Fruit fly (Drosophila melanogaster) whole organism, embryonic: ENCODE measurements around the gene CG31495.

ENCODE experiments used
- Aef1 ChIP-seq: fragments of 200-800 bp; sonication (Bioruptor generic); IDR thresholded peaks from 3 replicates; pipeline ENCODE4 v1.3.6; 2022; ENCODE audit warnings: missing biosample characterization, missing genetic modification characterization
- Awh ChIP-seq: fragments of 200-800 bp; sonication (Bioruptor generic); IDR thresholded peaks from 2 replicates; pipeline ENCODE4, ENCODE4 v1.3.6; 2022; ENCODE audit warnings: missing biosample characterization, missing genetic modification characterization
- CG12104 ChIP-seq: fragments of 200-800 bp; sonication (Bioruptor generic); optimal IDR thresholded peaks from 3 replicates; lab custom pipeline; 2016; ENCODE audit warnings: missing biosample characterization, missing genetic modification characterization
- CG1233 ChIP-seq: fragments of 200-800 bp; sonication (Bioruptor generic); optimal IDR thresholded peaks from 4 replicates; lab custom pipeline; 2018; ENCODE audit warnings: missing biosample characterization, mild to moderate bottlenecking, missing genetic modification characterization
- CG13296 ChIP-seq: fragments of 200-800 bp; sonication (Bioruptor generic); optimal IDR thresholded peaks from 3 replicates; lab custom pipeline; 2018; ENCODE audit warnings: missing biosample characterization, mild to moderate bottlenecking, missing genetic modification characterization
- CG14441 ChIP-seq: fragments of 200-800 bp; sonication (Bioruptor generic); IDR thresholded peaks from 2 replicates; pipeline ENCODE4 v1.3.6; 2022; ENCODE audit warnings: missing biosample characterization, missing genetic modification characterization
- CG14965 ChIP-seq: fragments of 200-800 bp; sonication (Bioruptor generic); optimal IDR thresholded peaks from 2 replicates; lab custom pipeline; 2016; ENCODE audit warnings: missing biosample characterization, missing genetic modification characterization, borderline replicate concordance
- CG15073 ChIP-seq: fragments of 200-800 bp; sonication (Bioruptor generic); optimal IDR thresholded peaks from 2 replicates; lab custom pipeline; 2016; ENCODE audit warnings: missing biosample characterization, missing genetic modification characterization
- CG16863 ChIP-seq: fragments of 200-800 bp; sonication (Bioruptor generic); optimal IDR thresholded peaks from 3 replicates; lab custom pipeline; 2016; ENCODE audit warnings: missing biosample characterization, missing genetic modification characterization
- CG17328 ChIP-seq: fragments of 200-800 bp; sonication (Bioruptor generic); IDR thresholded peaks from 2 replicates; pipeline ENCODE4 v1.3.6; 2022; ENCODE audit warnings: missing biosample characterization, missing genetic modification characterization
- CG2116 ChIP-seq: fragments of 200-800 bp; sonication (Bioruptor generic); optimal IDR thresholded peaks from 3 replicates; lab custom pipeline; 2018; ENCODE audit warnings: missing biosample characterization, mild to moderate bottlenecking, missing genetic modification characterization
- CG30403 ChIP-seq: fragments of 200-800 bp; sonication (Bioruptor generic); optimal IDR thresholded peaks from 3 replicates; lab custom pipeline; 2016; ENCODE audit warnings: missing biosample characterization, missing genetic modification characterization
- CG32532 ChIP-seq: fragments of 200-800 bp; sonication (Bioruptor generic); IDR thresholded peaks from 2 replicates; pipeline ENCODE4 v1.3.6; 2022; ENCODE audit warnings: missing biosample characterization, missing genetic modification characterization
- CG33213 ChIP-seq: fragments of 200-800 bp; sonication (Bioruptor generic); optimal IDR thresholded peaks from 3 replicates; lab custom pipeline; 2016; ENCODE audit warnings: missing biosample characterization, missing genetic modification characterization
- CG6765 ChIP-seq: fragments of 200-800 bp; sonication (Bioruptor generic); optimal IDR thresholded peaks from 3 replicates; lab custom pipeline; 2017; ENCODE audit warnings: missing biosample characterization, mild to moderate bottlenecking, missing genetic modification characterization
- CG6791 ChIP-seq: fragments of 200-800 bp; sonication (Bioruptor generic); IDR thresholded peaks from 3 replicates; pipeline ENCODE4 v1.3.6; 2022; ENCODE audit warnings: missing biosample characterization, missing genetic modification characterization; ENCODE audit not compliant: partially characterized antibody
- CG7963 ChIP-seq: fragments of 200-800 bp; sonication (Bioruptor generic); IDR thresholded peaks from 3 replicates; pipeline ENCODE4 v1.3.6; 2022; ENCODE audit warnings: missing biosample characterization, missing genetic modification characterization; ENCODE audit not compliant: partially characterized antibody
- CG9609 ChIP-seq: fragments of 200-800 bp; sonication (Bioruptor generic); optimal IDR thresholded peaks from 3 replicates; lab custom pipeline; 2016; ENCODE audit warnings: missing biosample characterization, missing genetic modification characterization
- Drgx ChIP-seq: fragments of 200-800 bp; sonication (Bioruptor generic); IDR thresholded peaks from 2 replicates; pipeline ENCODE4 v1.3.6; 2022; ENCODE audit warnings: missing biosample characterization, missing genetic modification characterization
- Elba2 ChIP-seq: fragments of 200-800 bp; sonication (Bioruptor generic); optimal IDR thresholded peaks from 3 replicates; lab custom pipeline; 2016; ENCODE audit warnings: missing biosample characterization, missing genetic modification characterization
- Fer1 ChIP-seq: fragments of 200-800 bp; sonication (Bioruptor generic); optimal IDR thresholded peaks from 2 replicates; lab custom pipeline; 2017; ENCODE audit warnings: missing biosample characterization, mild to moderate bottlenecking, missing genetic modification characterization
- Gug ChIP-seq: fragments of 200-800 bp; sonication (Bioruptor generic); IDR thresholded peaks from 4 replicates; pipeline ENCODE4 v1.3.6; 2022; ENCODE audit warnings: missing biosample characterization, missing genetic modification characterization
- Lpt ChIP-seq: fragments of >200 bp; optimal IDR thresholded peaks from 2 replicates; lab custom pipeline; 2018; ENCODE audit warnings: missing biosample characterization, missing genetic modification characterization
- Mad ChIP-seq: fragments of 200-800 bp; sonication (Bioruptor generic); optimal IDR thresholded peaks from 2 replicates; lab custom pipeline; 2016; ENCODE audit warnings: missing biosample characterization, missing genetic modification characterization
- Myb ChIP-seq: fragments of 200-800 bp; sonication (Bioruptor generic); optimal IDR thresholded peaks from 2 replicates; lab custom pipeline; 2016; ENCODE audit warnings: missing biosample characterization, missing genetic modification characterization
- NC2α ChIP-seq: fragments of 200-800 bp; sonication (Bioruptor generic); optimal IDR thresholded peaks from 2 replicates; lab custom pipeline; 2016; ENCODE audit warnings: missing biosample characterization, missing genetic modification characterization
- NfI ChIP-seq: fragments of 200-800 bp; sonication (Bioruptor generic); optimal IDR thresholded peaks from 3 replicates; lab custom pipeline; 2018; ENCODE audit warnings: missing biosample characterization, mild to moderate bottlenecking, missing genetic modification characterization, moderate library complexity
- Usf ChIP-seq: fragments of 200-800 bp; sonication (Bioruptor generic); optimal IDR thresholded peaks from 2 replicates; lab custom pipeline; 2017; ENCODE audit warnings: missing genotype, missing biosample characterization, missing genetic modification characterization
- ash1 ChIP-seq: fragments of 200-800 bp; sonication (Bioruptor generic); optimal IDR thresholded peaks from 2 replicates; lab custom pipeline; 2018; ENCODE audit warnings: missing biosample characterization, mild to moderate bottlenecking, missing genetic modification characterization
- bbx ChIP-seq: fragments of 200-800 bp; sonication (Bioruptor generic); IDR thresholded peaks from 2 replicates; pipeline ENCODE4 v1.3.6; 2022; ENCODE audit warnings: missing biosample characterization, missing genetic modification characterization; ENCODE audit not compliant: partially characterized antibody
- bigmax ChIP-seq: fragments of 200-800 bp; sonication (Bioruptor generic); optimal IDR thresholded peaks from 2 replicates; lab custom pipeline; 2018; ENCODE audit warnings: missing biosample characterization, mild to moderate bottlenecking, missing genetic modification characterization
- bowl ChIP-seq: fragments of 200-800 bp; sonication (Bioruptor generic); IDR thresholded peaks from 2 replicates; pipeline ENCODE4 v1.3.6; 2022; ENCODE audit warnings: missing biosample characterization, missing genetic modification characterization
- dm ChIP-seq: fragments of 200-800 bp; sonication (Bioruptor generic); optimal IDR thresholded peaks from 3 replicates; lab custom pipeline; 2016; ENCODE audit warnings: missing biosample characterization, missing genetic modification characterization
- emc ChIP-seq: fragments of 200-800 bp; sonication (Bioruptor generic); optimal IDR thresholded peaks from 2 replicates; lab custom pipeline; 2016; ENCODE audit warnings: missing biosample characterization, missing genetic modification characterization
- ewg ChIP-seq: fragments of 200-800 bp; sonication (Bioruptor generic); optimal IDR thresholded peaks from 3 replicates; lab custom pipeline; 2017; ENCODE audit warnings: mild to moderate bottlenecking, missing biosample characterization, missing genetic modification reagents, missing genetic modification characterization
- eyg ChIP-seq: fragments of 200-800 bp; sonication (Bioruptor generic); optimal IDR thresholded peaks from 3 replicates; lab custom pipeline; 2016; ENCODE audit warnings: missing biosample characterization, missing genetic modification characterization
- fru ChIP-seq: fragments of >200 bp; optimal IDR thresholded peaks from 2 replicates; lab custom pipeline; 2017
- gsb-n ChIP-seq: fragments of 200-800 bp; sonication (Bioruptor generic); optimal IDR thresholded peaks from 3 replicates; lab custom pipeline; 2018; ENCODE audit warnings: missing biosample characterization, mild to moderate bottlenecking, missing genetic modification characterization
- inv ChIP-seq: fragments of 200-800 bp; sonication (Bioruptor generic); IDR thresholded peaks from 2 replicates; pipeline ENCODE4 v1.3.6; 2022; ENCODE audit warnings: missing biosample characterization, missing genetic modification characterization; ENCODE audit not compliant: partially characterized antibody
- jigr1 ChIP-seq: fragments of 200-800 bp; sonication (Bioruptor generic); IDR thresholded peaks from 3 replicates; pipeline ENCODE4 v1.3.6; 2022; ENCODE audit warnings: missing biosample characterization, missing genetic modification characterization
- kay ChIP-seq: fragments of 200-800 bp; sonication (Bioruptor generic); optimal IDR thresholded peaks from 2 replicates; lab custom pipeline; 2016; ENCODE audit warnings: missing biosample characterization, missing genetic modification characterization
- lola ChIP-seq, 3 experiments: fragments of >200 bp in 2 of 3; fragments of 200-800 bp in 1 of 3; sonication (Bioruptor generic) in 1 of 3; optimal IDR thresholded peaks; 2 replicates each; lab custom pipeline; 2017 to 2019; ENCODE audit warnings: missing biosample characterization in 3 of 3, missing genetic modification characterization in 3 of 3, mild to moderate bottlenecking in 1 of 3, moderate library complexity in 1 of 3
- mld ChIP-seq: fragments of 200-800 bp; sonication (Bioruptor generic); IDR thresholded peaks from 3 replicates; pipeline ENCODE4 v1.3.6; 2022; ENCODE audit warnings: missing biosample characterization, missing genetic modification characterization; ENCODE audit not compliant: partially characterized antibody
- org-1 ChIP-seq: fragments of 200-800 bp; sonication (Bioruptor generic); optimal IDR thresholded peaks from 2 replicates; lab custom pipeline; 2017; ENCODE audit warnings: missing biosample characterization, missing genetic modification characterization
- pnt ChIP-seq: fragments of 200-800 bp; sonication (Bioruptor generic); optimal IDR thresholded peaks from 3 replicates; lab custom pipeline; 2016; ENCODE audit warnings: missing biosample characterization, missing genetic modification characterization
- pum ChIP-seq: fragments of 200-800 bp; sonication (Bioruptor generic); optimal IDR thresholded peaks from 2 replicates; lab custom pipeline; 2016; ENCODE audit warnings: missing biosample characterization, missing genetic modification characterization
- stwl ChIP-seq: fragments of 200-800 bp; sonication (Bioruptor generic); optimal IDR thresholded peaks from 3 replicates; lab custom pipeline; 2018; ENCODE audit warnings: missing biosample characterization, mild to moderate bottlenecking, missing genetic modification characterization, moderate library complexity
- tll ChIP-seq, 2 experiments: fragments of 200-800 bp in 1 of 2; fragments of >200 bp in 1 of 2; sonication (Bioruptor generic) in 1 of 2; optimal IDR thresholded peaks; 2 replicates each; lab custom pipeline; 2017 to 2019; ENCODE audit warnings: missing biosample characterization in 2 of 2, missing genetic modification characterization in 2 of 2, mild to moderate bottlenecking in 1 of 2, moderate library complexity in 1 of 2
- usp ChIP-seq: fragments of >200 bp; optimal IDR thresholded peaks from 2 replicates; lab custom pipeline; 2017; ENCODE audit warnings: missing biosample characterization, missing genetic modification characterization
- vnd ChIP-seq: fragments of 200-800 bp; sonication (Bioruptor generic); IDR thresholded peaks from 3 replicates; pipeline ENCODE4 v1.3.6; 2022; ENCODE audit warnings: missing biosample characterization, missing genetic modification characterization; ENCODE audit not compliant: partially characterized antibody
- yki ChIP-seq: fragments of >200 bp; optimal IDR thresholded peaks from 3 replicates; lab custom pipeline; 2018

CG31495 gene

DNA sequence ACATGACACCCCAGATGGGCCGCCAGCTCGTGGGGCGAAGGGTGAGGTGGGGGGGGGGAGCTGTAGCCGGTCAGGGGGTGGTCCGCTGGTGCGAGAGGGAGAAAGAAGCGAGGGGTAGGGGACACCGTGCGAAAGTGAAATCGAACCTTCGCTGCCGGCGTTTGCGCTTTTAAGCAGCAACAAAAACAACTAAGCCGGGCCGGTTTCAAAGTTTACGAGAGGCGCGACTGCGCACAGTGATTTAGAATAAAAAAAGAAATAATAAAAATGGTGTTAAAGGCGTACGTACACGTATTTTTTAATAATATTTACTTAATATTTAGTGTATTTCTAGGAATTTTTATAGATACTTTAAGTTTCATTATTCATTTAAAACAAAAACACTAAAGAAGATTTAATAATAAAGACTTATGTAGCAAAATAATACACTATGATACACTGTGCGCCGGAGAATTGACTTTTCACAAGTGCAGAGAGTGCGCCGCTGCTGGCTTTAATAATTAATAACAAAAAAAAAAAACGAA is 8.1 kb downstream of the CG31495 start (continued):
- no peak for TF ChIP-seq bigmax (GFP tag; lab: Kevin White, UChicago)
- TF ChIP-seq CG16863 (GFP tag; lab: Kevin White, UChicago) = no peak
- no peak for TF ChIP-seq Aef1 (GFP tag; lab: Robert Waterston, UW)
- TF ChIP-seq lola (GFP tag; optimal IDR thresholded peaks at IDR 0.05; lab: Kevin White, UChicago) = no peak
- TF ChIP-seq CG12104 (GFP tag; lab: Kevin White, UChicago) = no peak
- TF ChIP-seq vnd = 0 out of 3 replicates have a peak, but pooled peaks have one; percentile 17
- TF ChIP-seq Awh (GFP tag; lab: Robert Waterston, UW) = peak; percentile 60; the same call in 1 of the 2 replicates
- TF ChIP-seq kay (GFP tag; lab: Kevin White, UChicago) = no peak
- TF ChIP-seq CG14441 (GFP tag; lab: Robert Waterston, UW) = no peak; the same call in 1 of the 2 replicates
- no peak for TF ChIP-seq Myb
- TF ChIP-seq Drgx = no peak; the same call in none of the 2 replicates
- peak; percentile 53; the same call in 1 of the 2 replicates for TF ChIP-seq CG32532 (GFP tag; lab: Robert Waterston, UW)
- peak; percentile 25 for TF ChIP-seq gsb-n
- TF ChIP-seq usp (GFP tag; lab: Kevin White, UChicago) = no peak
- no peak for TF ChIP-seq dm (GFP tag; lab: Kevin White, UChicago)
- TF ChIP-seq CG7963 = no peak
- no peak for TF ChIP-seq org-1 (GFP tag; lab: Kevin White, UChicago)
- TF ChIP-seq Fer1 = no peak
- no peak for TF ChIP-seq pum (GFP tag; lab: Kevin White, UChicago)
- no peak; the same call in 1 of the 2 replicates for TF ChIP-seq CG17328 (GFP tag; lab: Robert Waterston, UW)
- no peak for TF ChIP-seq CG15073
- no peak for TF ChIP-seq yki (lab: Kevin White, UChicago)
- TF ChIP-seq Mad (GFP tag; lab: Kevin White, UChicago) = no peak
- no peak for TF ChIP-seq CG6791
- no peak for TF ChIP-seq CG13296 (GFP tag; lab: Kevin White, UChicago)
- peak; percentile 41; the same call in 1 of the 4 replicates for TF ChIP-seq Gug (GFP tag; lab: Robert Waterston, UW)
- no peak for TF ChIP-seq pnt (GFP tag; lab: Kevin White, UChicago)
- TF ChIP-seq stwl = no peak
- TF ChIP-seq ash1 = no peak
- TF ChIP-seq Elba2 (GFP tag; lab: Kevin White, UChicago) = no peak
- TF ChIP-seq mld (GFP tag; lab: Robert Waterston, UW) = no peak
- no peak for TF ChIP-seq CG6765 (GFP tag; lab: Kevin White, UChicago)
- peak; percentile 5 for TF ChIP-seq CG30403 (GFP tag; lab: Kevin White, UChicago)
- peak; percentile 43 for TF ChIP-seq NfI (GFP tag; lab: Kevin White, UChicago)
- no peak for TF ChIP-seq tll (GFP tag; optimal IDR thresholded peaks at IDR 0.05; lab: Kevin White, UChicago)
- no peak for TF ChIP-seq Lpt (GFP tag; lab: Kevin White, UChicago)
- peak; percentile 78 for TF ChIP-seq bowl (GFP tag; lab: Robert Waterston, UW)
- TF ChIP-seq ewg (GFP tag; lab: Kevin White, UChicago) = peak; percentile 52
- TF ChIP-seq inv = no peak
- TF ChIP-seq CG9609 (GFP tag; lab: Kevin White, UChicago) = no peak
- TF ChIP-seq bbx = no peak
- no peak for TF ChIP-seq NC2α (GFP tag; lab: Kevin White, UChicago)
- TF ChIP-seq Usf = no peak
- TF ChIP-seq eyg = no peak
- no peak for TF ChIP-seq CG14965 (GFP tag; lab: Kevin White, UChicago)
- TF ChIP-seq emc (GFP tag; lab: Kevin White, UChicago) = no peak
- TF ChIP-seq jigr1 (GFP tag; lab: Robert Waterston, UW) = no peak
- TF ChIP-seq CG33213 (GFP tag; lab: Kevin White, UChicago) = no peak
- TF ChIP-seq CG1233 (GFP tag; lab: Kevin White, UChicago) = no peak
- TF ChIP-seq fru (lab: Kevin White, UChicago) = no peak
- TF ChIP-seq CG2116 = no peak
